Worm (Caenorhabditis elegans): ENCODE results near the gene C41H7.9.

DNA sequence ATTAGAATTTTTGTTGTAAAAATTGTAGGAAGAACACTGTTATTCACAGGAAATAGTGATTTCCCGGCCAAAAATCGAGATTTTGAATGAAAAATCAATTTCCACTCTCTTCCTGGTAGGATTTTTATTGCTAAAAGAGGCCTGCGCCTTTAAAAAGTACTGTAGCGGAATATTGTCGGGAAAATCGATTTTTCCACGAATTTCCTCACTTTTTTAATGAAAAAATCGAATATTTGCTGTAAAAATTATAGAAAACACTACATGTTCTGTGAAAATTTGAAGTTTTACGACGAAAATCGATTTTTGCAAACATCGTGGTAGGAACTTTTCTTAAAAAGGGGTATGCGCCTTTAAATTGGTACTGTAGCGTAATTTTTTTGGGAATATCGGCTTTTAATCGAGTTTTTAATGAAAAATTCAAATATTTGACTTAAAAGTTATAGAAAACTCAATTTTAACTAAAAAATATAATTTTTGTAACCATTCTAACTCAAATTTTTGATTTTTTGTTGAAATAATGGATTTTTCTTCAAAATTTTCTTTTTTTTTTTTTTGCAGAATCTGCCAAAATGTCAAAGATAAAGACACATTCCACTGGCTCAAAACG is 44.3 kb upstream of the C41H7.9 start, which contains the start of gene lin-8:
- TF ChIP-seq spr-1 (tag; optimal IDR thresholded peaks at IDR 0.05) = no peak
- TF ChIP-seq tra-1 (GFP tag; IDR thresholded peaks at IDR 0.05) = no peak
- TF ChIP-seq lsy-2 (tag; optimal IDR thresholded peaks at IDR 0.05) = no peak
- no peak for TF ChIP-seq ceh-28 (tag; optimal IDR thresholded peaks at IDR 0.05)

Data from whole organism, L4 larva.